Worm (Caenorhabditis elegans): ENCODE results near the gene T02E9.6.

T02E9.6 gene

DNA sequence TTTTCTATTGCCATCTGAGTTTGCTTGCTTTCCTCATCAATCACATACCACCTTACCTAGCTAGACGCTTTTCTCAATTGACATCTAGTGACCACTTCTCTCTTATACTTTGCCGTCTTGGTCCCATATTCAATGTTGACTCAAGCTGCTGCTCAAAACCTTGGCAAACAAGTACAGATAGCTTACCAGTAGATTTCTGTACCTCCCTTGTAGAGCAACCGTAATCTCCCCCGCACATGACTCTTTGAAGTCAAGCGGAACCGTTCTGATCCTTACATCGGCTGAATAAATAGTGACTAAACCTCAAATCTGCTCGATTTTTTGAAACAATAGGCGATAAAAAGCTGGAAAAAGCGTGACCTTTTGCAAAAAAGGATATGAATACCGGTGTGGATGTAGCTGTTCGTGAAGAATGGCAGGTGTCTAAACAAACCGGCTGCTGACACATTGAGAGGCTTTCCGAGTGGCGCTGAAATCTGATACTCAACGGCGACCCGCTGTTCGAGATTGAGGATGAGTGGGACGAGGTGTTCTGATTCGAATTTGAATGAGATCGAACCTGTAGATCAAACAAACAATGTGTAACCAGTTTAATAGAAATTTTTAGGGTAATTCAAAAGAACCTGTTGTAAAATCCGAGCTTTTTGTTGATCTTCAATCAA lies 1.8 kb upstream of the T02E9.6 start:
- TF ChIP-seq egl-27 (tag; optimal IDR thresholded peaks at IDR 0.05), result no peak
- TF ChIP-seq sem-4 (tag; optimal IDR thresholded peaks at IDR 0.05), result no peak
- no peak for TF ChIP-seq unc-39 (tag; optimal IDR thresholded peaks at IDR 0.05)
- no peak for TF ChIP-seq lsy-2 (tag; optimal IDR thresholded peaks at IDR 0.05)
- TF ChIP-seq ceh-16 (tag; optimal IDR thresholded peaks at IDR 0.05), result no peak

- TF ChIP-seq peb-1 (tag; optimal IDR thresholded peaks at IDR 0.05) (no peak), sem-4 (tag; optimal IDR thresholded peaks at IDR 0.05) (no peak), alr-1 (tag; optimal IDR thresholded peaks at IDR 0.05) (no peak), aly-2 (tag; optimal IDR thresholded peaks at IDR 0.05) (no peak), unc-55 (GFP tag; optimal IDR thresholded peaks at IDR 0.05) (no peak), unc-62 (GFP tag; optimal IDR thresholded peaks at IDR 0.05) (no peak), lsy-2 (tag; optimal IDR thresholded peaks at IDR 0.05) (no peak), ama-1 (optimal IDR thresholded peaks at IDR 0.05) (no peak), nhr-12 (tag; optimal IDR thresholded peaks at IDR 0.05) (no peak), crh-2 (tag; optimal IDR thresholded peaks at IDR 0.05) (no peak), nhr-11 (tag; optimal IDR thresholded peaks at IDR 0.05) (no peak), C34F6.9 (tag; optimal IDR thresholded peaks at IDR 0.05) (no peak), ztf-11 (tag; optimal IDR thresholded peaks at IDR 0.05) (no peak), mbf-1 (tag; optimal IDR thresholded peaks at IDR 0.05) (no peak), dmd-4 (tag; optimal IDR thresholded peaks at IDR 0.05) (no peak)
Observed at ce11 chrV:11329100-11329499, 5.0 kb downstream of the T02E9.6 start, which contains the start of gene F47G9.6. Gene F47G9.6 (plus strand): TSS chrV:11329400.

DNA sequence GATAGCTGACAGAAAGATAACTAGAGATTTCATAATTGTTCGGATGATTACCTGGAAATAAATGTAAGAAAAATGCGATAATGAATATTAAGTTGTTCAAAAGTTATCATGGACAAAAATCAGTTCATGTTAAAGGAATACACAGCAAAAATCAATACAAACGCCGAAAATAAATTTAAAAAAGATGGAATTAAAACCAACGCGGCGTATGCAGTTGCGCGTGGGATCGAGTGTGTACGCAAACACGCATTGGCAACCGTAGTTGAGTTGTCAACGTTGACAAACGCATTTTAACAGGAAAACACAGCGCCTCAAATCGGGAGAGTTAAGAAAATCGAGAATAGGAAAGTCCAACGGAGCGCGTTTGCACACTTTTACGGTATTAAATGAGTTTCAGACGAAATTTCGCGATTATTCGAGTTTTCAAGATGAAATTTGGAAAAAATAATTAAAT lies 7.2 kb downstream of the T02E9.6 start, which contains the start of gene tmed-10:
Gene tmed-10, minus strand, starts transcription at position 51 of the 454 bp plus-strand sequence.
- TF ChIP-seq C34F6.9 (tag; optimal IDR thresholded peaks at IDR 0.05) (peak; percentile 77), ZK546.5 (tag; optimal IDR thresholded peaks at IDR 0.05) (no peak), mab-5 (tag; optimal IDR thresholded peaks at IDR 0.05) (no peak), unc-62 (GFP tag; optimal IDR thresholded peaks at IDR 0.05) (no peak), nhr-6 (tag; optimal IDR thresholded peaks at IDR 0.05) (no peak), blmp-1 (tag; optimal IDR thresholded peaks at IDR 0.05; ENCODE audit: insufficient read depth) (no peak), alr-1 (tag; optimal IDR thresholded peaks at IDR 0.05) (no peak), unc-55 (GFP tag; optimal IDR thresholded peaks at IDR 0.05) (peak; percentile 61), ceh-16 (tag; optimal IDR thresholded peaks at IDR 0.05) (no peak), R02D3.7 (tag; optimal IDR thresholded peaks at IDR 0.05) (no peak), crh-2 (tag; optimal IDR thresholded peaks at IDR 0.05) (peak; percentile 80), F13H6.1 (tag; optimal IDR thresholded peaks at IDR 0.05) (peak; percentile 51), nhr-23 (tag; optimal IDR thresholded peaks at IDR 0.05) (no peak), nhr-129 (tag; optimal IDR thresholded peaks at IDR 0.05) (peak; percentile 69), lin-11 (tag; optimal IDR thresholded peaks at IDR 0.05) (no peak), ztf-11 (tag; optimal IDR thresholded peaks at IDR 0.05) (no peak), mbf-1 (tag; optimal IDR thresholded peaks at IDR 0.05) (no peak), lin-39 (tag; optimal IDR thresholded peaks at IDR 0.05) (no peak), ztf-4 (tag; optimal IDR thresholded peaks at IDR 0.05) (no peak), nhr-11 (tag; optimal IDR thresholded peaks at IDR 0.05) (no peak), elt-1 (tag; optimal IDR thresholded peaks at IDR 0.05) (no peak), mdl-1 (tag; optimal IDR thresholded peaks at IDR 0.05) (no peak), egl-27 (tag; optimal IDR thresholded peaks at IDR 0.05) (no peak), ama-1 (optimal IDR thresholded peaks at IDR 0.05) (no peak), snpc-4 (tag; optimal IDR thresholded peaks at IDR 0.05) (peak; percentile 12), lsy-2 (tag; optimal IDR thresholded peaks at IDR 0.05) (peak; percentile 66 to 93), nhr-12 (tag; optimal IDR thresholded peaks at IDR 0.05) (no peak), zag-1 (tag; optimal IDR thresholded peaks at IDR 0.05) (peak; percentile 47), nhr-25 (tag; optimal IDR thresholded peaks at IDR 0.05) (no peak), sem-4 (tag; optimal IDR thresholded peaks at IDR 0.05) (no peak), Y55F3AM.14 (GFP tag; optimal IDR thresholded peaks at IDR 0.05) (no peak), nhr-237 (tag; optimal IDR thresholded peaks at IDR 0.05) (no peak), peb-1 (tag; optimal IDR thresholded peaks at IDR 0.05) (no peak), unc-39 (tag; optimal IDR thresholded peaks at IDR 0.05) (no peak), skn-1 (tag; optimal IDR thresholded peaks at IDR 0.05) (no peak), elt-3 (tag; optimal IDR thresholded peaks at IDR 0.05) (no peak), sma-9 (GFP tag; optimal IDR thresholded peaks at IDR 0.05) (peak; percentile 63), sma-9 (tag; optimal IDR thresholded peaks at IDR 0.05) (no peak), nhr-21 (tag; optimal IDR thresholded peaks at IDR 0.05) (no peak), nhr-10 (tag; optimal IDR thresholded peaks at IDR 0.05) (no peak), sma-3 (GFP tag; optimal IDR thresholded peaks at IDR 0.05) (peak; percentile 54), gmeb-1 (tag; optimal IDR thresholded peaks at IDR 0.05) (no peak), nhr-77 (tag; optimal IDR thresholded peaks at IDR 0.05) (no peak), aly-2 (tag; optimal IDR thresholded peaks at IDR 0.05) (no peak), lin-13 (GFP tag; optimal IDR thresholded peaks at IDR 0.05) (peak; percentile 6), dmd-4 (tag; optimal IDR thresholded peaks at IDR 0.05) (no peak), ceh-82 (tag; optimal IDR thresholded peaks at IDR 0.05) (no peak), fos-1 (tag; optimal IDR thresholded peaks at IDR 0.05) (peak; percentile 33)
